Worm (Caenorhabditis elegans): ENCODE results near the gene nhr-9.
A peak's percentile ranks its signal among the peaks of the same experiment; 100 is the strongest.
"Not testable (repeated sequence)": the region's sequence is repeated elsewhere in the genome, so short reads cannot be mapped to it uniquely, and the experiment has no call there.

Gene nhr-9

ce11 chrIII:7107965-7108364 is 12.7 kb downstream of the nhr-9 start, which contains the start of gene odd-1:
odd-1 (plus strand) TSS chrIII:7108313.
- TF ChIP-seq him-1 (tag; optimal IDR thresholded peaks at IDR 0.05) (no peak), dao-5 (tag; optimal IDR thresholded peaks at IDR 0.05) (no peak)

DNA sequence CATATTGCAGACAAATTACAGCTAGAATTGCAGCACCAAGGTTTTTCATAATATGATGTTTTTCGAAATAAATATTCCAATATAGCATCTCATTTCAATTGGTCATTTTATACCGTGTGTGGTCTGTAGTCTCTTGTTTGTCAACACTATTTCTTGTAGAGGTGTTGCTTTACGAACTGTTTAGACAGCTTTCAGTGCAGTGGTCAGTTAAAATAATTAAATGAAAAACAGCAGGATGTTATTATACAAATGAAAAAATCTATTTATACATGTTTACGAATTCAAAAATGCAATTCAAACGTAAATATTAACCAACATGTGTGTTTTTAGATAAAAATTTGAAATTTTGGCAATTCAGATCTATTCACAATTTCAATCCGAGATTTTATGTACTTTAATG is 16.5 kb downstream of the nhr-9 start, which contains the start of gene B0280.7:
TSS of gene B0280.7 (minus strand) at position 101 of the 400 bp plus-strand sequence.
- TF ChIP-seq dao-5 (tag; optimal IDR thresholded peaks at IDR 0.05): no peak
- no peak for TF ChIP-seq W03F9.2 (tag; optimal IDR thresholded peaks at IDR 0.05)
- no peak for TF ChIP-seq him-1 (tag; optimal IDR thresholded peaks at IDR 0.05)

ce11 chrIII:7112285-7112684 is 17.0 kb downstream of the nhr-9 start:
- no peak for TF ChIP-seq him-1 (tag; optimal IDR thresholded peaks at IDR 0.05)
- no peak for TF ChIP-seq dao-5 (tag; optimal IDR thresholded peaks at IDR 0.05)
- no peak for TF ChIP-seq W03F9.2 (tag; optimal IDR thresholded peaks at IDR 0.05)

DNA sequence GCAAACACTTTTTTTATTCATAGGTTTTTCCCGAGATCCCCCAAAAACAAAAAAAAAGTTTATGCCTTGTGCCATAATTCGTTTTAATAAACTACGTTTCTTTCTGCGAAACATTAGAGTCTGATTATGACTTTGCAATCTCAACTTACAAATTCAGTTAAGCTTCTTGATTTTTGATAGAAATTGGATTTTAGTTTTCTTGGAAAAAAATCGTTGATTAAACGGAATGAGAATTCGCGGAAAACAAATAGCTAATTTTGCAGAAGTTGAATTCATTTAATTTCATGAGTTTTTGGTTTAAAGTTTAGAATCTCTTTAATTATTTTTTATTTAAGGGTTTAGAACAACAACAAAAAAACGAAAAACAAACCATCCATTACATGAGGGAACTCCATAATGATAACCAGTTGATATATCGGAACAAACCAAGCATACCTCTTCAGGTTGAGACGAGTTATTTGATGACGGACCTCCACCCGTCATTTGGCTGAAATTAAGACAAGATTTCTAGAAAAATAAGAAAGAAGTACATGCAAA is 19.8 kb downstream of the nhr-9 start, which contains the start of gene nhr-10:
TSS of gene nhr-10 (minus strand) at position 487 of the 537 bp plus-strand sequence.
- no peak for TF ChIP-seq W03F9.2 (tag; optimal IDR thresholded peaks at IDR 0.05)
- no peak for TF ChIP-seq dao-5 (tag; optimal IDR thresholded peaks at IDR 0.05)
- no peak for TF ChIP-seq him-1 (tag; optimal IDR thresholded peaks at IDR 0.05)

DNA sequence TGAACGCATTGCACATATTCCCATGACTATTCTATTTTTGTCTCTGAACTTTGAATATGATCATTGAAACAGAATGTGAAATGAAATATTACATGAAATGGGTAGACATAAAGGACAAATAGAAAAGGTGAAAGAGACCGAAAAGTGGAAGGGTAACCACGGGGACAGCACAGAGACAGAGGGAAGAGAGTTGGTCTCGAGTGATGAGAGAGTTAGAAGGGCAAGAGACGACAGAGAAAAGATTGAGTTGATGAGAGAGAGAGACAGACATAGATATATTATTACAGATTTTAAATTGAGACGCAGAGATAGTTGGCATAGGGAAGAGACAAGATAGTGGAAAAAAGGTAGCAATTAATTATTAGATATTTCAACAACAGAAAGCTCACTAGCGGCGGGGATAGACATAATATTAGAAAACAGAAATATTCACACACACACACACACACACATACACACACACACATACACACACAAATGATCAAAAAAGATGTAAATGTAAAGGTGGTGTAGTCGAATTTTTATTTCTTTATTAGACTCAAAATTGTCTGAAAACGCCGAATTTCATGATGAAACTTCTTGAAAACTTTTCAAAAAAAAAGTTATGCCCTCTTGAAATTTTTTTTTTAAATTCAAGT is 21.5 kb downstream of the nhr-9 start:
- TF ChIP-seq him-1 (tag; optimal IDR thresholded peaks at IDR 0.05) (no peak), W03F9.2 (tag; optimal IDR thresholded peaks at IDR 0.05) (peak; percentile 56)

ce11 chrIII:7120477-7120876 is 25.2 kb downstream of the nhr-9 start:
- TF ChIP-seq him-1 (tag; optimal IDR thresholded peaks at IDR 0.05) (no peak), W03F9.2 (tag; optimal IDR thresholded peaks at IDR 0.05) (no peak), dao-5 (tag; optimal IDR thresholded peaks at IDR 0.05) (no peak)

DNA sequence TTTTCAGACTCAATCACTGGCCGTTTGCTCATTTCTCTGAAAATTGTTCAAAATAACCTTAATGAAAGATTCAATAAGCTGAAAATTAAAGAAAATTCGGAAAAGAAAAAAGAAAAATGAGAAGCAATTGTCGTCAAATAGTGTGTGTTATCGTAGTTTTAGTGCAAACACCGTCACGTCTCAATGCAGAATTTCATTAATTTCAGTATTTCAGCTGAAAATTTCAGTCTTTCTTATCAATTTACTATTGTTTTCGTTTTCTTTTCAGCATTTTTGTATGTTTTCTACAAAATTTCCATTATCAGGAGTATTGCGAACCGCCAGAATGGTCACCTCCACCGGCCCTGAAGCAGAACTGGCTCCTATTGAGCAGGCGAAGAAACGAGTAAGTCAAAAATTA is 27.6 kb downstream of the nhr-9 start, which contains the start of the genes B0280.9 and rpia-1:
TSS of gene B0280.9 (minus strand) at position 36 of the 400 bp plus-strand sequence.
TSS of gene rpia-1 (plus strand) at position 269 of the 400 bp plus-strand sequence.
- TF ChIP-seq W03F9.2 (tag; optimal IDR thresholded peaks at IDR 0.05) (peak; percentile 59), him-1 (tag; optimal IDR thresholded peaks at IDR 0.05) (no peak)

DNA sequence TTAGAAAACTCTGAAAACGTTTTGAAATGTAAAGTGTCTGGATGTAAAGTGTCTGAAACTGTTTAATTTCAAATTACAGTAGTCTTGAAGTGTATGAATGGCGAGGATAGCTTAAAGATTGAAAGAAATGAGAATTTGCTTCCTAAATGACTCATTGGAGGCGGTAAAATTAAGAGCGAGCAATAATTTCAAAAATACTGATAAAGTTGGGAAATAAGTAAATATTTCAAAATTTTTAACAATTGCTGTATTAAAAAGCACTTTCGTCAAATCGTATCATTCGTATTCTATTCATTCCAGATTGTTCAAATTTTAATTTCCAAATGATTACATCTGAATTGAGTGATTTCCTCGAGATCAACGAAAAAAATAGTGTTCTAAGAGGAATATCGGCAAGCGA is 29.1 kb downstream of the nhr-9 start, which contains the start of gene B0280.2:
TSS of gene B0280.2 (plus strand) at position 301 of the 400 bp plus-strand sequence.
- TF ChIP-seq him-1 (tag; optimal IDR thresholded peaks at IDR 0.05) (no peak), W03F9.2 (tag; optimal IDR thresholded peaks at IDR 0.05) (no peak), dao-5 (tag; optimal IDR thresholded peaks at IDR 0.05) (no peak)

- TF ChIP-seq dao-5, him-1, W03F9.2 (tag; optimal IDR thresholded peaks at IDR 0.05): not testable (repeated sequence)
Observed at ce11 chrIII:7128601-7129000, 33.3 kb downstream of the nhr-9 start, which contains the start of gene viro-2. viro-2 (plus strand) TSS chrIII:7128901.

- TF ChIP-seq W03F9.2 (tag; optimal IDR thresholded peaks at IDR 0.05): no peak
- TF ChIP-seq dao-5 (tag; optimal IDR thresholded peaks at IDR 0.05): no peak
- TF ChIP-seq him-1 (tag; optimal IDR thresholded peaks at IDR 0.05): no peak
Observed at ce11 chrIII:7133559-7133958, 38.3 kb downstream of the nhr-9 start, which contains the start of the genes pot-1 and ggtb-1. pot-1 (minus strand) TSS chrIII:7133678. ggtb-1 (plus strand) TSS chrIII:7133766.

DNA sequence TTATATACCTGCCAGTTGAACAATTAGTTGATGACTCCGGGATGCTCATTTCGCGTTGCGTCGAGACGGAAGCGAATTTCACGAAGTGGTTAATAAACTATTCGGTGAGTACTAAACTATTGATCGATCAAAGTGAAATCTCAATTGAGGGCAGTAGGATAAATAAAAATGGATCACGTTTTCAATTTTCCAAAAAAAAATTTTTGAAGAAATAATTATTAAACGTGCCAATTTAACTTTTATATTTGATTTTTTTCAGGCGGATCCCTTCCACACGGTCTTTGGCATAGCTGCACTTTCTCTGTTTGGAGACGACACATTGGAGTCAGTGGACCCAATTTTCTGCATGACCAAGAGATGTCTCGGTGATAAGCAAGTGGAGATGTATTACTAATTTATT is 40.8 kb downstream of the nhr-9 start, which contains the start of gene B0280.17:
TSS of gene B0280.17 (minus strand) at position 101 of the 400 bp plus-strand sequence.
- TF ChIP-seq him-1 (tag; optimal IDR thresholded peaks at IDR 0.05) (no peak), W03F9.2 (tag; optimal IDR thresholded peaks at IDR 0.05) (no peak)

DNA sequence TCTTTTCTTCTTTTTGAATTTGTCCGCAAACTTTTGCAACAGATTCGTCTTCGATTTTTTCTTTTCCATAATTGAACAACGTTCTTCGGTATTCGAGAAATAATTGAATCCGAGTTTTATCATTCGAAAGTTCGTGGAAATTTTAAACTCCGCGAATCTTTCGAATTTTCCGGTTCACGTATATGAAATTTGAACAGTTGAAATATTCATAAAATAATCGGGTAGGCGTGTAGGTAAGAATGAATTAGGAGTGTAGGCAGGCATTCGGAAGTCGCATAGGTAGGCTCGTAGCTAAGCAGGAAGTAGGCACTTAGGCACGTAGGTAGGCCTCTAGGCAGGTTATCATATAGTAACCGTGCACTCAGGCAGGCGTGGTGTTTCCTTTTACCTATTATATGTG is 42.9 kb downstream of the nhr-9 start, which contains the start of gene B0280.11:
TSS of gene B0280.11 (minus strand) at position 101 of the 400 bp plus-strand sequence.
- TF ChIP-seq dao-5 (tag; optimal IDR thresholded peaks at IDR 0.05) (no peak), W03F9.2 (tag; optimal IDR thresholded peaks at IDR 0.05) (no peak), him-1 (tag; optimal IDR thresholded peaks at IDR 0.05) (no peak)

DNA sequence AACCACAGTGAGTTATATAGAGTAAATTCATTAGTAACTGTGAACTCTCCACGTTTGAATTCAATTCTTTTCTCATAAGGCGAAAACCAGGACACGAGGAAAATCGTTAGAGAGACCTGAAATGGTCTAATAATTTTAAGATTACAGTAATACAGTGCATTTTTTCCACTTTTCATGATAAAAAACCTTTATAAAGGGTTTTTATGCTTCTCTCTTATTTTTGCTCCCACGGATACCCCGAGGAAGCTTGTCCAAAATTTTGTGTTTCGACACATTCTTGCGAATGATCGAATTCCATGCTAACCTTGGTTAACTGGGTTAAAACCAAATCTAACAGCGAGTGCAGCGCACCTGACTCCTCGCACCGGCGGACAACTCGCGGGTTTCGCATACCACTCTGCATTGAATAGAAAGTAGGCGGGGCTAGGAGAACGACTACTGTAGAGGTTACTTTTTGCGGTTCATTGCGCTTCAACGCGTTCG is 45.0 kb downstream of the nhr-9 start:
- TF ChIP-seq W03F9.2 (tag; optimal IDR thresholded peaks at IDR 0.05): no peak
- no peak for TF ChIP-seq dao-5 (tag; optimal IDR thresholded peaks at IDR 0.05)
- no peak for TF ChIP-seq him-1 (tag; optimal IDR thresholded peaks at IDR 0.05)

DNA sequence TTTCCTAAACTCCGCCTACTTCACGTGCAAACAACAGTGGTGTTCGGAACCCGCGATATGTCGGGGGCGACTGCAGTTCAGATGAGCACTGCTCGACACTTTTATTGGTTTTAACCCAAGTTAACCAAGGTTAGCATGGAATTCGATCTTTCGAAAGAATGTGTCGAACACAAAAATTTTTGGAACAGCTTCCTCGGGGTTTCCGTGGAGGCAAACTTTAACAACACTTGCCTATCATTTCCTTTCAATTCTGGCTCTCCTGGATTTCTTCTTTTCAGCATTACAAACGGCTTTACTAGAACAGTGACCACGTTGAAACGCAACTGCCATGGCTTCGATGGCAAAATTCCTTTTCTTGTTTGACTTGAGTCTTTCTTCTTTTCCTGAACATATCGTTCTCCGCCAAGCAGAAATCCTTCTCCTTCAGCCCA is 46.0 kb downstream of the nhr-9 start:
- peak; percentile 66 for TF ChIP-seq W03F9.2 (tag; optimal IDR thresholded peaks at IDR 0.05)
- no peak for TF ChIP-seq him-1 (tag; optimal IDR thresholded peaks at IDR 0.05)
